Worm (Caenorhabditis elegans): ENCODE results near the gene ZK742.7.

Gene ZK742.7

DNA sequence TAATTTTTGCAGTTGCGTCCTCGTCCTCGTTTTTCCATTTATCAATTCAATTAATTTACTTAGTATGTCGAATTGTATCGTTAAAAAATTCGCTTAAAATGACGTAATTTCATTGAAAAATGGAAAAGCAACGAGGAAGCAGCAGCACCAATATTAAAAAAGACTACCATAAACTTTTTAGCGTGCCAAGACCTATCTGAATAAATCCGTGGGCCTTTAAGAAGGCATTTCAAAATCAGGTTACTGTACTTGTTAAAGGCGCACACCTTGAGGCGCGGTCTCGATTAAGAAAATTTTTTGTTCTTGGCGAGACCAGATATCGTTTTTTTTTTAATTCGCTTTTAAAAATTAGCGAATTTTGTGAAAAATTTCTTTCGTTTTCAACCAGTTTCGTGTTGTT is 24.5 kb upstream of the ZK742.7 start:
- no peak for TF ChIP-seq tbx-11 (GFP tag; IDR thresholded peaks at IDR 0.05)

DNA sequence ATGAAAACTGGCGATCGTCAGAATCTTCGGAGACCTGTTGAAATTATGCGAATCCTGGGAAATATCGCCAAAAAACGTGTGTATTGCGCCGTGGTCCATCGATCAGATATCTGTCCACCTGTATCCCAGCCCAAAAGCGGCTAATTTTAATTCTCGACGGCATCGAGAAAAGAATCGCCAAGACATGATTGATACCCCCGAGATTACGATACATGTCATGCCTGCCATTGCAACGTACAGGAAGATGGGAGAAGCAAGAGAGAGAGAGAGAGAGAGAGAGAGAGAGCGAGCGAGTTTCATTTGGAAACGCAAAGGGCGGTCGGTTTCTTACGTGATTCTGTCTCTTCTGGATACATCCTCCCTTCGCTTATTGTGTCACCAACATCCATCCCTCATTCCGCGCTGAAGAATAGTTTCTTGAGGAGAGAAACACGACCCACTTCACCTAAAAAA is 24.0 kb upstream of the ZK742.7 start, which contains the start of gene grl-10:
Gene grl-10 (plus strand): TSS at position 403 of the 453 bp plus-strand sequence.
- TF ChIP-seq sea-1 (GFP tag; conservative IDR thresholded peaks at IDR 0.05) (no peak), B0310.2 (tag; optimal IDR thresholded peaks at IDR 0.05) (no peak), hmg-4 (GFP tag; optimal IDR thresholded peaks at IDR 0.05) (no peak), F13C5.2 (tag; optimal IDR thresholded peaks at IDR 0.05) (no peak), hmbx-1 (tag; optimal IDR thresholded peaks at IDR 0.05) (no peak), aly-1 (tag; optimal IDR thresholded peaks at IDR 0.05) (no peak), hnd-1 (tag; optimal IDR thresholded peaks at IDR 0.05) (no peak), ama-1 (optimal IDR thresholded peaks at IDR 0.05) (no peak), scrt-1 (GFP tag; IDR thresholded peaks at IDR 0.05) (no peak)

DNA sequence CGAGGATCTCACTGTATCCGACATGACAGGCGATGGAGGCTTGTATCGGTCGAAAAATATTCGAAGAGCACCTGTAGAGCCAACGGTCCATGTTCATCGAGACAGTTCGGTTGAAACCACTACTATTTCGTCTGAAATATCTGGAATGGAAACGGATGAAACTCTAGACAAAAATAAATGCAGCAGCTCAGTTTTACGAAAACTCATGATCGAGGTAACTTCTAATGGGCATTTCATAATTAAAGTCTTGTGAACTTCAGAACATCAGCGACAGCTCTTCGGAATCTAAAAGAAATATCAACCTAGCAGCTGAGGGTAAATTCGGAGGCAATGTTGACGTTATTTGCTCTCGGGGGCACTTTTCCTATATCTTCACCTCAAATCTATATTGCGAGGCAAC is 23.0 kb upstream of the ZK742.7 start:
- TF ChIP-seq tbx-37 (GFP tag; conservative IDR thresholded peaks at IDR 0.05) (no peak), scrt-1 (GFP tag; IDR thresholded peaks at IDR 0.05) (no peak), pes-1 (GFP tag; IDR thresholded peaks at IDR 0.05) (no peak), ets-7 (tag; optimal IDR thresholded peaks at IDR 0.05) (no peak), aly-1 (tag; optimal IDR thresholded peaks at IDR 0.05) (no peak)

DNA sequence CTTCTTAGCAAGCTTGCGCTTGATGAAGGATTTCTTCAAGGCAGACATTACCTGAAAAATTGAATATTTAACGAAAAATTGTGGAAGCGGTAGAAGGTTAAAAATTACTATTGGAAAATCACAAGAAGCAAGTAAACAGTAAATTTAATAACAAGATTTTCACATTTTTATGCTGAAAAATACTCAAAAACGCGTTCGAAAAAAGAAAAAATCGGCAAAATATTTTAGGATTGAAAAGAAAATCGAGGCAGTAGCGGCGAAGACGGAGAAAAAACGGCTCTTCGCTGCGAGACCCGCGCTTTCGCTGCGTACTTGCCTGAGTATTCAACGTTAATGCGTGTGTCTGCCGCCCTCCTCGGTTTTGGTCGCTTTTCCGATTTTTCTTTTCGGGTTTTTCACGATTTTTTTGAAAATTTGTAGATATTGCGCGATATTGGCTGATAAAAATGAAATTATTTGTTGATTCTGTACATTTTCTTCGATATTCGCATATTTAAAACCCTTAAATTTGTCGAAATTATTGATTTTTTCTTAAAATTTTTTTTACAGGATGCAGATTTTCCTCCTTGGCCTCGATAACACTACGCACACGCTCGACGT is 22.1 kb upstream of the ZK742.7 start, which contains the start of the genes rpl-39 and rps-30:
Gene rpl-39 (minus strand): TSS at position 51 of the 600 bp plus-strand sequence.
Gene rps-30 (plus strand): TSS at position 550 of the 600 bp plus-strand sequence.
- peak; percentile 53 for TF ChIP-seq hmg-4 (GFP tag; optimal IDR thresholded peaks at IDR 0.05)
- peak; percentile 37; the same call in 1 of the 2 replicates for TF ChIP-seq pes-1 (GFP tag; IDR thresholded peaks at IDR 0.05)
- TF ChIP-seq ceh-36 (tag; optimal IDR thresholded peaks at IDR 0.05), result no peak
- peak; percentile 50 for TF ChIP-seq F13C5.2 (tag; optimal IDR thresholded peaks at IDR 0.05)
- TF ChIP-seq flt-1 (GFP tag; IDR thresholded peaks at IDR 0.05), result peak; percentile 26; the same call in 1 of the 2 replicates

DNA sequence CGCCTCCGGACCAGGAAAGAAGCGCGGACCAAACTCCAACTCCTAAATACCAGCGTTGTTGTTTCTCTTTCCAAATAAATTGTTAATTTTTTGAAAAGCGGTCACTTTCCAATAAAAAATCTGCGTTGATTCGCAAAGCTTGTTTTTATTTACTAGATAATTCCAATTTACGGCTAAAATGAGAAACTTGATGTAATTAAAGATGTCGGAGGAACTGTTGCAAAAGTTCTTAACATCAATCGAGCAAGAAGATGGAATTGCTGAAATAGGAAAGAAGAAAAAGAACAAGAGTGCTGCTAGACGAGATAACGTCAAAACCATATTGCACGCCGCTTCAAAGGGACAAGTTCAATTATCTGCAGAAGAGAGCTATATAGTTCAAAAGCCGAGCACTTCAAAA is 21.1 kb upstream of the ZK742.7 start, which contains the start of gene C26F1.3:
Gene C26F1.3 (plus strand): TSS at position 203 of the 400 bp plus-strand sequence.
- TF ChIP-seq tbx-37 (GFP tag; conservative IDR thresholded peaks at IDR 0.05), result no peak
- no peak for TF ChIP-seq F13C5.2 (tag; optimal IDR thresholded peaks at IDR 0.05)
- TF ChIP-seq hmbx-1 (tag; optimal IDR thresholded peaks at IDR 0.05), result no peak
- TF ChIP-seq hnd-1 (tag; optimal IDR thresholded peaks at IDR 0.05), result no peak
- TF ChIP-seq ama-1 (optimal IDR thresholded peaks at IDR 0.05), result no peak
- TF ChIP-seq flt-1 (GFP tag; IDR thresholded peaks at IDR 0.05), result no peak
- TF ChIP-seq ceh-36 (tag; optimal IDR thresholded peaks at IDR 0.05), result no peak
- no peak for TF ChIP-seq hmg-4 (GFP tag; optimal IDR thresholded peaks at IDR 0.05)
- no peak for TF ChIP-seq aly-1 (tag; optimal IDR thresholded peaks at IDR 0.05)
- no peak for TF ChIP-seq B0310.2 (tag; optimal IDR thresholded peaks at IDR 0.05)
- no peak for TF ChIP-seq sea-1 (GFP tag; conservative IDR thresholded peaks at IDR 0.05)

DNA sequence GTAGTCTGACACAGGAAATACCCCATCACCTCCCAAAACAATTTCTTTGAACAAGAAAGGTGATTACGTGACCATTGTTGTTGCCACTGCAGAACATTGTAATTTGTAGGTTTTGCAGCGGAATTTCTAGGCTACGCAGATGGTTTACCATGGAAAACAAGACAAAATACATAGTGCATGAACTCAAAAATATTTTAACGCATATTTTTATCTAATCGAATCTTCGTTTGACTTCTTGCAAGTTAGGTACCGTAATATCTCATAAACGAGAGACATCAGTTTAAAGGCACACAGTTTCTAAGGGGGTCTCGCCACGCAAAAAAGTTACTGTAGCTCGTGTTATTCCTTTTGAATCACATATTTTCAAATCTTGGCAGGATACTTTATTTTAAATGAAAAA is 19.2 kb upstream of the ZK742.7 start:
- TF ChIP-seq ama-1 (optimal IDR thresholded peaks at IDR 0.05) (no peak), aly-1 (tag; optimal IDR thresholded peaks at IDR 0.05) (no peak), pes-1 (GFP tag; IDR thresholded peaks at IDR 0.05) (no peak), ceh-36 (tag; optimal IDR thresholded peaks at IDR 0.05) (no peak), tbx-37 (GFP tag; conservative IDR thresholded peaks at IDR 0.05) (no peak), hnd-1 (tag; optimal IDR thresholded peaks at IDR 0.05) (no peak), flt-1 (GFP tag; IDR thresholded peaks at IDR 0.05) (no peak), ets-7 (tag; optimal IDR thresholded peaks at IDR 0.05) (no peak), sea-1 (GFP tag; conservative IDR thresholded peaks at IDR 0.05) (no peak), hmg-4 (GFP tag; optimal IDR thresholded peaks at IDR 0.05) (no peak), ceh-13 (GFP tag; optimal IDR thresholded peaks at IDR 0.05) (no peak), tbx-11 (GFP tag; IDR thresholded peaks at IDR 0.05) (no peak), scrt-1 (GFP tag; IDR thresholded peaks at IDR 0.05) (no peak), hmbx-1 (tag; optimal IDR thresholded peaks at IDR 0.05) (no peak), tra-4 (tag; optimal IDR thresholded peaks at IDR 0.05) (no peak), F13C5.2 (tag; optimal IDR thresholded peaks at IDR 0.05) (no peak), B0310.2 (tag; optimal IDR thresholded peaks at IDR 0.05) (no peak)

DNA sequence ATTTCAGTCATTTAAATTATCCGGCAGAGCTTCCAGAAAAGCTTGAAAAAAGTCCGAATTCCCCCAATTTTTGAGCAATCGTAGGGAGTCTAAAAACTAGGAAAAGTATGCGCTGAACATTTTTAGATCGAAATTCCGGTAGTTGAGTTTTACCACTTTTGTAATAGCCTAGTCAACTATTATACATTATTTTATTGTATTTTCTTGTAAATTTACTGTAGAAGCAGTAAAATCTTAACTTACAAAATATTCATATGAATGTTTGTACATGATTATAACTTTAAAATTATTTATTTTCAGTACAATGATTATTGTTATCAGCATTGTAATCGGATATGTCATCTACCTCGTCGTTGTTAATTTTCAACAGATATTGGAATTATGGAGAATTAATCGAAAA is 16.7 kb upstream of the ZK742.7 start, which contains the start of gene cyp-32A1:
Gene cyp-32A1 (plus strand): TSS at position 301 of the 400 bp plus-strand sequence.
- TF ChIP-seq flt-1 (GFP tag; IDR thresholded peaks at IDR 0.05) (no peak), tra-4 (tag; optimal IDR thresholded peaks at IDR 0.05) (no peak), tbx-37 (GFP tag; conservative IDR thresholded peaks at IDR 0.05) (no peak), ceh-36 (tag; optimal IDR thresholded peaks at IDR 0.05) (no peak)

DNA sequence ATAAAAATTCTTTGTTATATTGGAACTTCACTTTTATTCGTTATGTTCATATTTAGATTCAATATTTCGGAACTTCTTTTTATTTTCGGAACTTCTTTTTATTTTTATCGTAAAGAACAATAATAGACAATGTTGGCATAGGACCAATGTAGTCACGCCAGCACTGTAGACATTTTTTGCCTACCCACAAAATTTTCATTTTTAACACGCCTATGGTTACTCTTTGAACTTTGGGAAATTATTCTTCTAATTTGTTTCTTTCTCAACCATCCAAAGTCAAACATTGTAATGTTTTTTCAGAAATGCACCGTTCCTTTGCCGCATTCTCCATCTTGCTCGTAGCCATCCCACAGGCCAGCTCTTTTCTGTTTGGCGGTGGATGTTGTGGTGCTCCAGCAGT is 13.1 kb upstream of the ZK742.7 start, which contains the start of gene C26F1.1:
Gene C26F1.1 (plus strand): TSS at position 301 of the 400 bp plus-strand sequence.
- TF ChIP-seq pes-1 (GFP tag; IDR thresholded peaks at IDR 0.05), result no peak
- TF ChIP-seq tbx-11 (GFP tag; IDR thresholded peaks at IDR 0.05), result no peak
- TF ChIP-seq F13C5.2 (tag; optimal IDR thresholded peaks at IDR 0.05), result no peak
- no peak for TF ChIP-seq hnd-1 (tag; optimal IDR thresholded peaks at IDR 0.05)
- TF ChIP-seq sea-1 (GFP tag; conservative IDR thresholded peaks at IDR 0.05), result no peak
- TF ChIP-seq ets-7 (tag; optimal IDR thresholded peaks at IDR 0.05), result no peak
- no peak for TF ChIP-seq hmg-4 (GFP tag; optimal IDR thresholded peaks at IDR 0.05)
- TF ChIP-seq tbx-37 (GFP tag; conservative IDR thresholded peaks at IDR 0.05), result no peak
- TF ChIP-seq hmbx-1 (tag; optimal IDR thresholded peaks at IDR 0.05), result no peak
- no peak for TF ChIP-seq flt-1 (GFP tag; IDR thresholded peaks at IDR 0.05)
- TF ChIP-seq scrt-1 (GFP tag; IDR thresholded peaks at IDR 0.05), result no peak
- no peak for TF ChIP-seq ama-1 (optimal IDR thresholded peaks at IDR 0.05)
- no peak for TF ChIP-seq tra-4 (tag; optimal IDR thresholded peaks at IDR 0.05)
- TF ChIP-seq ceh-13 (GFP tag; optimal IDR thresholded peaks at IDR 0.05), result no peak
- TF ChIP-seq ceh-36 (tag; optimal IDR thresholded peaks at IDR 0.05), result no peak
- TF ChIP-seq B0310.2 (tag; optimal IDR thresholded peaks at IDR 0.05), result no peak
- no peak for TF ChIP-seq aly-1 (tag; optimal IDR thresholded peaks at IDR 0.05)
